Fruit fly (Drosophila melanogaster): Measurements from ENCODE around the gene Muc4B.

DNA sequence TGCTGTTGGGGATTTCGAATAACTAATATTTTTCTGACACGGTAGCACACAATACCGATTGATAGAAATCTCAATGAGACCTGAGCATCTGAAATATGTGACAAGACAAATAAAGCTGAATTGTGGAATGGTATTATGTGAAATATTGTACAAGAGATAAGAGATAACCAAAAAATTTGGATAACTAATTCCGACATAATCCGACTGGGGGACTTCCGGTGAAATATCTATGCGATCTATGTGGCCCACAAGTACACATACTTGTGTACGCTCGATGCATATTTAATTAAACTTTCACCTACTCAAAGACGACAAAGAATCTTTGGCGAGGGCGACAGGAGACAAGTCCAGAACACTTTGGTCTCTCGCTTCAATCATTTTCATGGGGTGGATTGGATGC, 6.8 kb upstream of the Muc4B start, which contains the start of gene CG15576:
- TF ChIP-seq Hr96 (GFP tag; optimal IDR thresholded peaks at IDR 0.05) (no peak), Mnt (GFP tag; optimal IDR thresholded peaks at IDR 0.05) (no peak), kay (GFP tag; ENCODE audit: borderline replicate concordance) (no peak), Crg-1 (GFP tag; optimal IDR thresholded peaks at IDR 0.05) (no peak)
